Worm (Caenorhabditis elegans) whole organism, mixed stage, embryonic: ENCODE measurements around the gene odr-3.

Source experiments
- M03D4.4 ChIP-seq: sonication (generic microtip); optimal IDR thresholded peaks from 2 replicates; lab custom pipeline; 2017; ENCODE audit warnings: mild to moderate bottlenecking, missing genetic modification characterization, missing compliant biosample characterization
- bed-3 ChIP-seq: fragments of 200-800 bp; sonication (Bioruptor generic); optimal IDR thresholded peaks from 3 replicates; lab custom pipeline; 2018; ENCODE audit warnings: mild to moderate bottlenecking, missing genetic modification characterization, moderate library complexity, missing compliant biosample characterization
- elt-1 ChIP-seq: sonication (generic microtip); optimal IDR thresholded peaks from 2 replicates; lab custom pipeline; 2017; ENCODE audit warnings: missing genetic modification characterization, mild to moderate bottlenecking, missing compliant biosample characterization, antibody characterized with exemption, moderate library complexity, borderline replicate concordance; ENCODE audit not compliant: insufficient read depth
- nhr-237 ChIP-seq: fragments of 150-350 bp; optimal IDR thresholded peaks from 2 replicates; lab custom pipeline; 2014; ENCODE audit warnings: missing biosample characterization, missing genetic modification characterization
- nhr-76 ChIP-seq: sonication (generic microtip); optimal IDR thresholded peaks from 2 replicates; lab custom pipeline; 2017; ENCODE audit warnings: missing biosample characterization, missing genetic modification characterization

- TF ChIP-seq nhr-237 (tag; lab: Kevin White, UChicago): no peak
- no peak for TF ChIP-seq elt-1 (tag; lab: Kevin White, UChicago)
- TF ChIP-seq M03D4.4 (tag; lab: Kevin White, UChicago): no peak
- no peak for TF ChIP-seq nhr-76 (tag; lab: Kevin White, UChicago)
- no peak for TF ChIP-seq bed-3 (GFP tag; lab: Kevin White, UChicago)
Observed at ce11 chrV:13273302-13273701, 24.0 kb upstream of the odr-3 start.
